Worm (Caenorhabditis elegans): ENCODE measurements around the gene F46B3.16.

F46B3.16 gene

DNA sequence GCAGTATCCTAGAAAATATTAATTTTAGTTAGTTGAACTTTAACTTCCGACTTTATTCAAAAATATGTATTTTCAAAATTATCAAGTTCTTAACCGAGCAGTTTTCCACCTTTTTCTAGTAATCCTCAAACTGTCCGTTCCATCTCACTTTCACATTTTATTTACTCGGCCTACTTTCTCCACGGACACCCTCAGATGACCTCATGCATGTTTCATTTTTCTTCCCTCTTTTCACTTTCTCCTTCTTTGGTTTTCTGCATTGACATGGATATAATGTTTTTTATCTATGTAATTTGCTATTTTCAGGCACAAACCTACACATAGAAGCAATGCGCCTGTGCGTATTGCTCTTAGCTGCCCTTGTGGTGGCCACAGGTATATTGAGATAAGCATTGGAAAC is 32.5 kb downstream of the F46B3.16 start, which contains the start of gene mlt-11:
Gene mlt-11, plus strand, starts transcription at position 301 of the 400 bp plus-strand sequence.
- TF ChIP-seq B0336.3 (GFP tag; IDR thresholded peaks at IDR 0.05) (no peak), cebp-2 (GFP tag; IDR thresholded peaks at IDR 0.05) (no peak), Y79H2A.3 (GFP tag; conservative IDR thresholded peaks at IDR 0.05) (no peak), dox-1 (GFP tag; IDR thresholded peaks at IDR 0.05) (no peak), nhr-120 (GFP tag; IDR thresholded peaks at IDR 0.05) (no peak), lin-54 (GFP tag; optimal IDR thresholded peaks at IDR 0.05) (no peak), D2030.7 (GFP tag; IDR thresholded peaks at IDR 0.05) (no peak), mxl-1 (tag; optimal IDR thresholded peaks at IDR 0.05) (no peak), atf-7 (tag; optimal IDR thresholded peaks at IDR 0.05) (no peak), repo-1 (tag; optimal IDR thresholded peaks at IDR 0.05) (no peak), B0261.1 (tag; optimal IDR thresholded peaks at IDR 0.05) (no peak), F57A8.1 (GFP tag; optimal IDR thresholded peaks at IDR 0.05) (no peak), madf-8 (GFP tag; conservative IDR thresholded peaks at IDR 0.05) (no peak), bed-1 (GFP tag; IDR thresholded peaks at IDR 0.05) (no peak)

DNA sequence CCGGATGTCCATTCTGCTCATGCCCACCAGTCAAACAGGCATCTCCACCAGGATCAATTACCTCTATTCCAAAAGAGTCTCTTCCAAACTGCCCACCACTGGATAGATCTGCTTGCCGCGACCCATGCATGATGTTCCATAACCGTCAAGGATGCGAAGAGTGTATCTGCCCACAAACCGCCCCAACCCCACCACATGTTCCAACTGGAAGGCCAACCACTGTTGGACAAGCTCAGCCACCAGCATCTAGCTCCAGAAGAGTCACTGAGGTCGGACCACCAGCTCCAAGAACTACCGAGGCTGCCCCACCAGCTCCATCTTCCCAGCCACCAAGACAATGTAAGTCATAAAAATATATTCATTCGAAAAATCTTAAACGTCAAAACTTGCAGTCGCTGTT is 36.2 kb downstream of the F46B3.16 start:
- TF ChIP-seq tbx-9 (tag; optimal IDR thresholded peaks at IDR 0.05; ENCODE audit: borderline replicate concordance) (no peak), zfh-2 (GFP tag; conservative IDR thresholded peaks at IDR 0.05) (peak; percentile 54; the same call in 1 of the 2 replicates), nhr-120 (GFP tag; IDR thresholded peaks at IDR 0.05) (no peak), chd-7 (tag; optimal IDR thresholded peaks at IDR 0.05) (no peak)

DNA sequence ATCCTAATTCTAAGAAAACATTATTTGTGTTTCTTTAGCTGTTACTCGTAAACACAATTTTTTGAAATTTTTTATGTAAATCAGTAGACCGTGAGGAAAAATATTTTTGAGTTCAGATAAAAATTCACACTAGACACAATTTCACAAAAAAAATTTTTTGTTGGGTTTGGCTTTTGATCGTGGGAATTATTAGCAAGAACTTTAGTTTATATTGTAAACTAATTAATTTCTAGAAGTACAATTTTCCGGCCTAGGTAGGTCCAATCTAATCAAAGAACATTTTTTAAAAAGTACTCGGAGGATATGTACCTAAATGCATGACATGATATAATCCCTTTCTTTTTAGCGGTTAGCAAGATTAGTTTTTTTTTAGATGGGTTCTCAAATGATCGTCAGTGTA is 45.8 kb downstream of the F46B3.16 start:
- TF ChIP-seq cebp-2 (GFP tag; IDR thresholded peaks at IDR 0.05) = no peak
- TF ChIP-seq nhr-90 (tag; optimal IDR thresholded peaks at IDR 0.05) = no peak
- no peak for TF ChIP-seq hmg-1.2 (GFP tag; IDR thresholded peaks at IDR 0.05)
- TF ChIP-seq F52B5.7 (tag; optimal IDR thresholded peaks at IDR 0.05) = no peak
- no peak for TF ChIP-seq madf-10 (tag; optimal IDR thresholded peaks at IDR 0.05)
- no peak for TF ChIP-seq dpff-1 (tag; optimal IDR thresholded peaks at IDR 0.05)
- TF ChIP-seq xnd-1 (tag; optimal IDR thresholded peaks at IDR 0.05) = no peak
- TF ChIP-seq egrh-3 (GFP tag; IDR thresholded peaks at IDR 0.05) = no peak
- no peak for TF ChIP-seq efl-1 (GFP tag; optimal IDR thresholded peaks at IDR 0.05)
- TF ChIP-seq hlh-12 (tag; optimal IDR thresholded peaks at IDR 0.05) = no peak
- TF ChIP-seq ztf-25 (GFP tag; IDR thresholded peaks at IDR 0.05) = no peak
- no peak for TF ChIP-seq akir-1 (GFP tag; optimal IDR thresholded peaks at IDR 0.05)
- no peak for TF ChIP-seq ceh-27 (GFP tag; optimal IDR thresholded peaks at IDR 0.05)
- no peak for TF ChIP-seq B0019.2 (GFP tag; conservative IDR thresholded peaks at IDR 0.05)
- TF ChIP-seq nhr-27 (tag; optimal IDR thresholded peaks at IDR 0.05) = no peak
- TF ChIP-seq D2030.7 (GFP tag; IDR thresholded peaks at IDR 0.05) = no peak

DNA sequence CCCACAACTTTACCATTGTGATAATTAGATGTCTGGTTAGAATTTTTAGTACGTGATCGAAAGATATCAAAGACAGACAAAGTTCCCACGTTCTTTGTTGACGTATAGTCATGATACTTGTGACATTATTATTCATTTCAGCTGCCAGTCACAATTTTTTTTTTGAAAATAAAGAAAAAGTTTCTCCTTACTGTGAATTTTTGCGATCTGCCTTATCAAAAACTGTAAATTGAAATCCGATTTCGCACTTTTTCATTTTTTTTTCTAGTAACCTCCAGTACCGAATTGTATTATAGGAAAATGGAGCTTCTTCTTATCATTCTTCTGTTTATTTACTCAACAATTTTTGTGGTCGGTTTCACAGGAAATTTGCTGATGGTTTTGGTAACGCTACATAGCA is 46.7 kb downstream of the F46B3.16 start, which contains the start of gene srsx-35:
Gene srsx-35, plus strand, starts transcription at position 301 of the 400 bp plus-strand sequence.
- TF ChIP-seq ztf-18 (tag; optimal IDR thresholded peaks at IDR 0.05) (no peak), gei-17 (GFP tag; optimal IDR thresholded peaks at IDR 0.05) (no peak), nhr-120 (GFP tag; IDR thresholded peaks at IDR 0.05) (no peak)

DNA sequence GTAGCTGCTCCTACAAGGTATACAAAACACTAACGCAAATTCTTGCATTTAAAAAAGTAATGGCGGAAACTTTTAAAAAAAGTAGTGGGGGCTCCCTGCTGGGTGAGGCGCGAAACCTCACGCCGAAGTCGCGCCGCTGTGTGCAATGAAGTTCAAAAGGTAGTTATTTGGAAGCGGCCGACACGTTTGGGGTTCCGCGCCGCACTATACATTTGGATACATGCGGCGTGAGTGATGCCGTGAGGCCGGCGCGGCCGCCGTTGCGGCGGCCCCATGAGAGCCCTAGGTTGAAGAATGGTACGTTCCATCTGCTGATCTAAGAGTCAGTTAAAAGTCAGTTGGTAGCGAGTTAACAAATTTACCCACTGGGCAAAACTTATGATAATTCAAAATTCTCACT is 47.4 kb downstream of the F46B3.16 start:
- TF ChIP-seq sptf-2 (GFP tag; optimal IDR thresholded peaks at IDR 0.05) (no peak), snpc-4 (GFP tag; optimal IDR thresholded peaks at IDR 0.05) (peak; percentile 38), snpc-4 (tag; optimal IDR thresholded peaks at IDR 0.05) (peak in 2 of 4 experiments; percentile 87 to 90), hmg-1.2 (GFP tag; IDR thresholded peaks at IDR 0.05) (peak; percentile 23; the same call in 1 of the 2 replicates), snpc-1.1 (tag; optimal IDR thresholded peaks at IDR 0.05; ENCODE audit: insufficient read depth) (peak; percentile 69), nhr-90 (tag; optimal IDR thresholded peaks at IDR 0.05) (no peak), him-1 (tag; optimal IDR thresholded peaks at IDR 0.05) (no peak)
